Fruit fly (Drosophila melanogaster) whole organism, embryonic: ENCODE measurements around the gene dlg1.

Source experiments
- Asciz ChIP-seq: fragments of 200-800 bp; sonication (Bioruptor generic); optimal IDR thresholded peaks from 2 replicates; lab custom pipeline; 2017; ENCODE audit warnings: missing biosample characterization, mild to moderate bottlenecking, missing genetic modification characterization, missing genetic modification reagents
- Awh ChIP-seq: fragments of 200-800 bp; sonication (Bioruptor generic); IDR thresholded peaks from 2 replicates; pipeline ENCODE4, ENCODE4 v1.3.6; 2022; ENCODE audit warnings: missing biosample characterization, missing genetic modification characterization
- Bdp1 ChIP-seq: fragments of 200-800 bp; sonication (Bioruptor generic); optimal IDR thresholded peaks from 3 replicates; lab custom pipeline; 2016; ENCODE audit warnings: missing biosample characterization, missing genetic modification characterization
- Bgb ChIP-seq: fragments of 200-800 bp; sonication (Bioruptor generic); IDR thresholded peaks from 2 replicates; pipeline ENCODE4 v1.3.6; 2022; ENCODE audit warnings: missing biosample characterization, missing genetic modification characterization; ENCODE audit not compliant: partially characterized antibody
- CG10959 ChIP-seq: fragments of 200-800 bp; sonication (Bioruptor generic); IDR thresholded peaks from 2 replicates; pipeline ENCODE4 v1.3.6; 2022; ENCODE audit warnings: missing biosample characterization, missing genetic modification characterization
- CG12391 ChIP-seq: fragments of 200-800 bp; sonication (Bioruptor generic); optimal IDR thresholded peaks from 3 replicates; lab custom pipeline; 2018; ENCODE audit warnings: missing biosample characterization, mild to moderate bottlenecking, missing genetic modification characterization, moderate library complexity
- CG13624 ChIP-seq: fragments of 200-800 bp; sonication (Bioruptor generic); optimal IDR thresholded peaks from 2 replicates; lab custom pipeline; 2016; ENCODE audit warnings: missing biosample characterization, missing genetic modification characterization
- CG14667 ChIP-seq: fragments of 200-800 bp; sonication (Bioruptor generic); IDR thresholded peaks from 2 replicates; pipeline ENCODE4 v1.3.6; 2022; ENCODE audit warnings: missing biosample characterization, missing genetic modification characterization
- CG1529 ChIP-seq: fragments of 200-800 bp; sonication (Bioruptor generic); optimal IDR thresholded peaks from 3 replicates; lab custom pipeline; 2018; ENCODE audit warnings: missing biosample characterization, missing genetic modification characterization
- CG15696 ChIP-seq: fragments of 200-800 bp; sonication (Bioruptor generic); optimal IDR thresholded peaks from 2 replicates; lab custom pipeline; 2019; ENCODE audit warnings: missing biosample characterization, mild to moderate bottlenecking, missing genetic modification characterization, moderate library complexity
- CG33213 ChIP-seq: fragments of 200-800 bp; sonication (Bioruptor generic); optimal IDR thresholded peaks from 3 replicates; lab custom pipeline; 2016; ENCODE audit warnings: missing biosample characterization, missing genetic modification characterization
- CG33557 ChIP-seq: fragments of 200-800 bp; sonication (Bioruptor generic); optimal IDR thresholded peaks from 2 replicates; lab custom pipeline; 2019; ENCODE audit warnings: missing biosample characterization, mild to moderate bottlenecking, missing genetic modification characterization, moderate library complexity
- CG7372 ChIP-seq: fragments of 200-800 bp; sonication (Bioruptor generic); IDR thresholded peaks from 2 replicates; pipeline ENCODE4 v1.3.6; 2022; ENCODE audit warnings: missing biosample characterization, missing genetic modification characterization
- CG7839 ChIP-seq: fragments of 200-800 bp; sonication (Bioruptor generic); optimal IDR thresholded peaks from 3 replicates; lab custom pipeline; 2018; ENCODE audit warnings: missing biosample characterization, mild to moderate bottlenecking, missing genetic modification characterization, moderate library complexity
- CG7963 ChIP-seq: fragments of 200-800 bp; sonication (Bioruptor generic); IDR thresholded peaks from 3 replicates; pipeline ENCODE4 v1.3.6; 2022; ENCODE audit warnings: missing biosample characterization, missing genetic modification characterization; ENCODE audit not compliant: partially characterized antibody
- CG8359 ChIP-seq: fragments of 200-800 bp; sonication (Bioruptor generic); optimal IDR thresholded peaks from 2 replicates; lab custom pipeline; 2017; ENCODE audit warnings: missing biosample characterization, mild to moderate bottlenecking, missing genetic modification characterization, borderline replicate concordance
- CG9437 ChIP-seq: fragments of 200-800 bp; sonication (Bioruptor generic); optimal IDR thresholded peaks from 2 replicates; lab custom pipeline; 2018; ENCODE audit warnings: missing biosample characterization, mild to moderate bottlenecking, missing genetic modification characterization
- CrebB ChIP-seq: fragments of 200-800 bp; sonication (Bioruptor generic); optimal IDR thresholded peaks from 3 replicates; lab custom pipeline; 2018; ENCODE audit warnings: missing biosample characterization, mild to moderate bottlenecking, missing genetic modification characterization
- Dll ChIP-seq: fragments of 200-800 bp; sonication (Bioruptor generic); IDR thresholded peaks from 4 replicates; pipeline ENCODE4 v1.3.6; 2022; ENCODE audit warnings: missing biosample characterization, missing genetic modification characterization; ENCODE audit not compliant: partially characterized antibody
- Ets97D ChIP-seq: fragments of 200-800 bp; sonication (Bioruptor generic); optimal IDR thresholded peaks from 3 replicates; lab custom pipeline; 2016; ENCODE audit warnings: missing biosample characterization, missing genetic modification characterization
- HHEX ChIP-seq: fragments of 200-800 bp; sonication (Bioruptor generic); optimal IDR thresholded peaks from 3 replicates; lab custom pipeline; 2017; ENCODE audit warnings: missing biosample characterization, mild to moderate bottlenecking, missing genetic modification characterization, missing genetic modification reagents
- HLH4C ChIP-seq: fragments of 200-800 bp; sonication (Bioruptor generic); IDR thresholded peaks from 3 replicates; pipeline ENCODE4 v1.3.6; 2022; ENCODE audit warnings: missing biosample characterization, missing genetic modification characterization; ENCODE audit not compliant: partially characterized antibody
- Hand ChIP-seq: fragments of 200-800 bp; sonication (Bioruptor generic); optimal IDR thresholded peaks from 2 replicates; lab custom pipeline; 2017; ENCODE audit warnings: mild to moderate bottlenecking, missing biosample characterization, missing genetic modification reagents, missing genetic modification characterization
- Hmx ChIP-seq: fragments of 200-800 bp; sonication (Bioruptor generic); optimal IDR thresholded peaks from 2 replicates; lab custom pipeline; 2016; ENCODE audit warnings: missing biosample characterization, missing genetic modification characterization
- Hsf ChIP-seq: fragments of 200-800 bp; sonication (Bioruptor generic); optimal IDR thresholded peaks from 3 replicates; lab custom pipeline; 2016; ENCODE audit warnings: missing biosample characterization, missing genetic modification characterization
- Jarid2 ChIP-seq: fragments of 200-800 bp; sonication (Bioruptor generic); optimal IDR thresholded peaks from 3 replicates; lab custom pipeline; 2017; ENCODE audit warnings: mild to moderate bottlenecking, missing biosample characterization, missing genetic modification reagents, missing genetic modification characterization
- MTF-1 ChIP-seq: fragments of 200-800 bp; sonication (Bioruptor generic); optimal IDR thresholded peaks from 2 replicates; lab custom pipeline; 2018; ENCODE audit warnings: missing biosample characterization, mild to moderate bottlenecking, missing genetic modification characterization, borderline replicate concordance
- Pdp1 ChIP-seq, 2 experiments: fragments of 200-800 bp; sonication (Bioruptor generic); optimal IDR thresholded peaks; 3 replicates each; lab custom pipeline; 2016; ENCODE audit warnings: missing biosample characterization in 2 of 2, missing genetic modification characterization in 2 of 2, mild to moderate bottlenecking in 1 of 2, moderate library complexity in 1 of 2
- Scr ChIP-seq: fragments of 200-800 bp; sonication (Bioruptor generic); IDR thresholded peaks from 2 replicates; pipeline ENCODE4 v1.3.6; 2022; ENCODE audit warnings: missing biosample characterization, missing genetic modification characterization; ENCODE audit not compliant: partially characterized antibody
- Tbp ChIP-seq: fragments of >200 bp; optimal IDR thresholded peaks from 2 replicates; lab custom pipeline; 2018; ENCODE audit warnings: missing biosample characterization, missing genetic modification characterization
- ab ChIP-seq: fragments of 200-800 bp; sonication (Bioruptor generic); optimal IDR thresholded peaks from 2 replicates; lab custom pipeline; 2016; ENCODE audit warnings: missing biosample characterization, missing genetic modification characterization
- bsh ChIP-seq, 2 experiments: fragments of 200-800 bp; sonication (Bioruptor generic); optimal IDR thresholded peaks; 2 replicates each; lab custom pipeline; 2017 to 2018; ENCODE audit warnings: mild to moderate bottlenecking in 2 of 2, missing biosample characterization in 2 of 2, missing genetic modification characterization in 2 of 2, moderate library complexity in 1 of 2
- caup ChIP-seq: fragments of 200-800 bp; sonication (Bioruptor generic); optimal IDR thresholded peaks from 3 replicates; lab custom pipeline; 2017; ENCODE audit warnings: missing biosample characterization, mild to moderate bottlenecking, missing genetic modification characterization, moderate library complexity; ENCODE audit not compliant: severe bottlenecking
- cg ChIP-seq: fragments of 200-800 bp; sonication (Bioruptor generic); optimal IDR thresholded peaks from 3 replicates; lab custom pipeline; 2019; ENCODE audit warnings: missing biosample characterization, mild to moderate bottlenecking, missing genetic modification characterization, moderate library complexity
- chinmo ChIP-seq: fragments of 200-800 bp; sonication (Bioruptor generic); IDR thresholded peaks from 4 replicates; pipeline ENCODE4 v1.3.6; 2022; ENCODE audit warnings: missing biosample characterization, missing genetic modification characterization; ENCODE audit not compliant: partially characterized antibody
- h ChIP-seq: fragments of >200 bp; optimal IDR thresholded peaks from 2 replicates; lab custom pipeline; 2017
- lilli ChIP-seq: fragments of 200-800 bp; sonication (Bioruptor generic); optimal IDR thresholded peaks from 3 replicates; lab custom pipeline; 2016; ENCODE audit warnings: missing biosample characterization, missing genetic modification characterization
- nerfin-2 ChIP-seq: fragments of 200-800 bp; sonication (Bioruptor generic); IDR thresholded peaks from 2 replicates; pipeline ENCODE4 v1.3.6; 2022; ENCODE audit warnings: missing biosample characterization, missing genetic modification characterization; ENCODE audit not compliant: partially characterized antibody
- pum ChIP-seq: fragments of 200-800 bp; sonication (Bioruptor generic); optimal IDR thresholded peaks from 2 replicates; lab custom pipeline; 2016; ENCODE audit warnings: missing biosample characterization, missing genetic modification characterization
- row ChIP-seq: fragments of 200-800 bp; sonication (Bioruptor generic); IDR thresholded peaks from 3 replicates; pipeline ENCODE4 v1.3.6; 2022; ENCODE audit warnings: missing biosample characterization, missing genetic modification characterization
- run ChIP-seq: fragments of 200-800 bp; sonication (Bioruptor generic); optimal IDR thresholded peaks from 3 replicates; lab custom pipeline; 2018; ENCODE audit warnings: missing biosample characterization, mild to moderate bottlenecking, missing genetic modification characterization
- sens ChIP-seq: fragments of 200-800 bp; sonication (Bioruptor generic); peaks from one replicate; lab custom pipeline; 2016; ENCODE audit warnings: missing biosample characterization, missing genetic modification characterization
- sqz ChIP-seq: fragments of 200-800 bp; sonication (Bioruptor generic); optimal IDR thresholded peaks from 3 replicates; lab custom pipeline; 2018; ENCODE audit warnings: missing biosample characterization, mild to moderate bottlenecking, missing genetic modification characterization
- stc ChIP-seq: fragments of 200-800 bp; sonication (Bioruptor generic); IDR thresholded peaks from 2 replicates; pipeline ENCODE4 v1.3.6; 2022; ENCODE audit warnings: missing biosample characterization, missing genetic modification characterization
- vnd ChIP-seq: fragments of 200-800 bp; sonication (Bioruptor generic); IDR thresholded peaks from 3 replicates; pipeline ENCODE4 v1.3.6; 2022; ENCODE audit warnings: missing biosample characterization, missing genetic modification characterization; ENCODE audit not compliant: partially characterized antibody
- wdn ChIP-seq: fragments of 200-800 bp; sonication (Bioruptor generic); IDR thresholded peaks from 2 replicates; pipeline ENCODE4 v1.3.6; 2022; ENCODE audit warnings: missing biosample characterization, missing genetic modification characterization
- yki ChIP-seq: fragments of >200 bp; optimal IDR thresholded peaks from 3 replicates; lab custom pipeline; 2018

The dlg1 gene

dm6 chrX:11389494-11390447 lies 20.3 kb downstream of the dlg1 start (continued):
- TF ChIP-seq CG14667 (GFP tag; lab: Robert Waterston, UW) (no peak), Asciz (GFP tag; lab: Kevin White, UChicago) (peak; percentile 1), CG7963 (GFP tag; lab: Robert Waterston, UW) (peak; percentile 81), Bdp1 (GFP tag; lab: Kevin White, UChicago) (no peak), ab (GFP tag; lab: Kevin White, UChicago) (no peak), CG7839 (no peak), Hand (GFP tag; lab: Kevin White, UChicago) (no peak), MTF-1 (GFP tag; lab: Kevin White, UChicago) (no peak), HLH4C (GFP tag; lab: Robert Waterston, UW) (peak; percentile 94), CG12391 (no peak), cg (GFP tag; lab: Kevin White, UChicago) (peak; percentile 90), nerfin-2 (GFP tag; lab: Robert Waterston, UW) (peak; percentile 82), chinmo (GFP tag; lab: Robert Waterston, UW) (peak; percentile 65; the same call in 3 of the 4 replicates), Scr (GFP tag; lab: Robert Waterston, UW) (peak; percentile 78), run (tag; lab: Kevin White, UChicago) (no peak), CG33213 (no peak), CG7372 (no peak), stc (GFP tag; lab: Robert Waterston, UW) (peak; percentile 60; the same call in 1 of the 2 replicates), caup (GFP tag; lab: Kevin White, UChicago) (peak; percentile 6), h (lab: Kevin White, UChicago) (no peak), CG15696 (tag; lab: Kevin White, UChicago) (no peak), CG1529 (GFP tag; lab: Kevin White, UChicago) (no peak), Ets97D (GFP tag; lab: Kevin White, UChicago) (no peak), lilli (GFP tag; lab: Kevin White, UChicago) (no peak), CG33557 (GFP tag; lab: Kevin White, UChicago) (no peak), Hsf (GFP tag; lab: Kevin White, UChicago) (no peak), Awh (no peak), sqz (GFP tag; lab: Kevin White, UChicago) (peak; percentile 75), Jarid2 (peak; percentile 58), pum (GFP tag; lab: Kevin White, UChicago) (no peak), CrebB (tag; lab: Kevin White, UChicago) (peak; percentile 20), Pdp1 (GFP tag; optimal IDR thresholded peaks at IDR 0.05; lab: Kevin White, UChicago) (peak in 1 of 2 experiments; percentile 7), sens (GFP tag; lab: Kevin White, UChicago) (peak; percentile 54), Tbp (GFP tag; lab: Kevin White, UChicago) (no peak), Dll (GFP tag; lab: Robert Waterston, UW) (peak; percentile 79), Hmx (GFP tag; lab: Kevin White, UChicago) (no peak), CG9437 (no peak), row (no peak; the same call in 2 of the 3 replicates), yki (lab: Kevin White, UChicago) (peak; percentile 76), HHEX (GFP tag; lab: Kevin White, UChicago) (peak; percentile 3), CG10959 (no peak), vnd (peak; percentile 68; the same call in 2 of the 3 replicates), bsh (GFP tag; optimal IDR thresholded peaks at IDR 0.05; lab: Kevin White, UChicago) (peak in 1 of 2 experiments; percentile 43), Bgb (GFP tag; lab: Robert Waterston, UW) (peak; percentile 71), CG13624 (GFP tag; lab: Kevin White, UChicago) (no peak), wdn (GFP tag; lab: Robert Waterston, UW) (no peak), CG8359 (GFP tag; lab: Kevin White, UChicago) (no peak)
